Worm (Caenorhabditis elegans) whole organism, young adult: ENCODE results near the gene slcf-1.

Experiments used
- ama-1 ChIP-seq, 3 experiments: fragments of 150-350 bp in 1 of 3; sonication (generic microtip) in 2 of 3; optimal IDR thresholded peaks; 2 replicates each; lab custom pipeline; 2014 to 2018; ENCODE audit warnings: missing biosample characterization in 2 of 3, missing genetic modification characterization in 2 of 3, missing genetic modification reagents in 2 of 3
- sea-2 ChIP-seq: fragments of 200-800 bp; sonication (Bioruptor generic); IDR thresholded peaks from 2 replicates; pipeline ENCODE4 v1.3.6; 2022; ENCODE audit warnings: missing genetic modification characterization, missing compliant biosample characterization
- unc-62 ChIP-seq: fragments of 150-350 bp; optimal IDR thresholded peaks from 2 replicates; lab custom pipeline; 2014; ENCODE audit warnings: missing biosample characterization, missing genetic modification reagents, missing genetic modification characterization

DNA sequence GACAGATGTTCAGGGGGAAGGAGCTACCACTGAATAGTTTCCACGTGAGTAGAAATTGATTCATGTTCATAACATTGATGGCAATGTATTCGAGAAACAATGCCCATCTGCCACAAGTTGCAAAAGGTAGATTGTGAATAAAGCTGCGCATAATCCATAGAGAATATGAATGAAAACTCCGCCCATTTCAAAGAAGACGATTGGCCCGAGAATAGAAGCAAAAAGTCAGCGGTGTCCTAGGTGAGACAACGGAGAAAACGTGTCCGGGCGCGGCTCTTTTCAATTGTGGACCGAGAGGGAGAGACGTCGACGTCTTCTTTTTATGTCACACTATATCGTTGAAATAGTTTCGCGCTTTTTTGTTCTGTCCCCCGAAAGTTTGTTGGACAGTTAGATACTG lies 29.5 kb upstream of the slcf-1 start, which contains the start of gene vab-3:
- no peak for TF ChIP-seq ama-1 (optimal IDR thresholded peaks at IDR 0.05; lab: Kevin White, UChicago)
- no peak for TF ChIP-seq ama-1 (GFP tag; optimal IDR thresholded peaks at IDR 0.05; lab: Kevin White, UChicago)
- no peak for TF ChIP-seq unc-62 (GFP tag; lab: Kevin White, UChicago)
- TF ChIP-seq sea-2 (GFP tag; lab: Robert Waterston, UW) = no peak
